Worm (Caenorhabditis elegans) whole organism, L4 larva: Measurements from ENCODE around the gene irld-30.
A peak's percentile ranks its signal among the peaks of the same experiment; 100 is the strongest.

Experiments used
- T20F7.1 ChIP-seq: fragments of 200-800 bp; sonication (Bioruptor generic); optimal IDR thresholded peaks from 2 replicates; lab custom pipeline; 2018; ENCODE audit warnings: mild to moderate bottlenecking, missing genetic modification characterization, missing compliant biosample characterization
- ama-1 ChIP-seq: fragments of 150-350 bp; optimal IDR thresholded peaks from 2 replicates; lab custom pipeline; 2014; ENCODE audit warnings: inconsistent platforms, mixed read lengths
- ces-1 ChIP-seq: fragments of 150-350 bp; sonication (generic microtip); optimal IDR thresholded peaks from 4 replicates; lab custom pipeline; 2014; ENCODE audit warnings: missing biosample characterization, missing genetic modification reagents, missing genetic modification characterization
- cey-2 ChIP-seq: sonication (generic microtip); optimal IDR thresholded peaks from 3 replicates; lab custom pipeline; 2017; ENCODE audit warnings: missing genetic modification characterization, mild to moderate bottlenecking, missing compliant biosample characterization, antibody characterized with exemption, borderline replicate concordance; ENCODE audit not compliant: insufficient read depth
- dmd-6 ChIP-seq: fragments of 200-800 bp; sonication (Bioruptor generic); IDR thresholded peaks from 2 replicates; pipeline ENCODE4 v1.3.6; 2022; ENCODE audit warnings: missing genetic modification reagents, missing genetic modification characterization, missing compliant biosample characterization
- dve-1 ChIP-seq: sonication (generic microtip); optimal IDR thresholded peaks from 2 replicates; lab custom pipeline; 2017; ENCODE audit warnings: antibody characterized with exemption, mild to moderate bottlenecking, missing genetic modification characterization, missing compliant biosample characterization; ENCODE audit not compliant: insufficient read depth
- hlh-11 ChIP-seq: fragments of 200-800 bp; sonication (Bioruptor generic); optimal IDR thresholded peaks from 2 replicates; lab custom pipeline; 2018; ENCODE audit warnings: mild to moderate bottlenecking, missing genetic modification characterization, missing compliant biosample characterization
- lim-7 ChIP-seq: fragments of 200-800 bp; sonication (Bioruptor generic); IDR thresholded peaks from 2 replicates; pipeline ENCODE4 v1.3.6; 2022; ENCODE audit warnings: missing genetic modification characterization, missing compliant biosample characterization
- mxl-3 ChIP-seq: fragments of 200-800 bp; sonication (Bioruptor generic); optimal IDR thresholded peaks from 2 replicates; lab custom pipeline; 2018; ENCODE audit warnings: mild to moderate bottlenecking, missing genetic modification characterization, missing compliant biosample characterization
- nhr-28 ChIP-seq: fragments of 150-350 bp; optimal IDR thresholded peaks from 2 replicates; lab custom pipeline; 2014; ENCODE audit warnings: missing biosample characterization, missing genetic modification characterization
- pqm-1 ChIP-seq: sonication (generic microtip); optimal IDR thresholded peaks from 2 replicates; lab custom pipeline; 2017; ENCODE audit warnings: missing biosample characterization, missing genetic modification characterization
- sdz-12 ChIP-seq: fragments of 200-800 bp; sonication (Bioruptor generic); optimal IDR thresholded peaks from 2 replicates; lab custom pipeline; 2018; ENCODE audit warnings: mild to moderate bottlenecking, missing genetic modification characterization, missing compliant biosample characterization

irld-30 gene

ce11 chrV:2294577-2294976, 46.6 kb downstream of the irld-30 start, which contains the start of gene nhr-226:
nhr-226 (plus strand) TSS chrV:2294877.
- TF ChIP-seq T20F7.1 (GFP tag; lab: Kevin White, UChicago) = no peak
- TF ChIP-seq pqm-1 (tag; lab: Kevin White, UChicago) = peak; percentile 13
- no peak for TF ChIP-seq ces-1 (GFP tag; lab: Kevin White, UChicago)
- TF ChIP-seq hlh-11 (tag; lab: Kevin White, UChicago) = no peak
- TF ChIP-seq cey-2 (tag; lab: Kevin White, UChicago) = no peak
- TF ChIP-seq, all 104 proteins: peak for 1

- peak; percentile 41 for TF ChIP-seq nhr-28
- peak; percentile 26; the same call in 1 of the 2 replicates for TF ChIP-seq dmd-6 (GFP tag; lab: Robert Waterston, UW)
- TF ChIP-seq cey-2 (tag; lab: Kevin White, UChicago) = no peak
- TF ChIP-seq lim-7 (GFP tag; lab: Robert Waterston, UW) = no peak
- TF ChIP-seq pqm-1 (tag; lab: Kevin White, UChicago) = peak; percentile 14
Observed at ce11 chrV:2292240-2292639, 48.9 kb downstream of the irld-30 start, which contains the start of gene nhr-115. nhr-115 (plus strand) TSS chrV:2292540.

ce11 chrV:2290329-2290728, 50.9 kb downstream of the irld-30 start, which contains the start of gene nhr-225:
nhr-225 (minus strand) TSS chrV:2290474.
- no peak for TF ChIP-seq mxl-3
- peak; percentile 8 for TF ChIP-seq dve-1 (tag; lab: Kevin White, UChicago)
- no peak for TF ChIP-seq sdz-12
- TF ChIP-seq ama-1 (lab: Kevin White, UChicago) = no peak
- no peak for TF ChIP-seq cey-2 (tag; lab: Kevin White, UChicago)
